Worm (Caenorhabditis elegans): ENCODE results near the gene R09D1.13.

DNA sequence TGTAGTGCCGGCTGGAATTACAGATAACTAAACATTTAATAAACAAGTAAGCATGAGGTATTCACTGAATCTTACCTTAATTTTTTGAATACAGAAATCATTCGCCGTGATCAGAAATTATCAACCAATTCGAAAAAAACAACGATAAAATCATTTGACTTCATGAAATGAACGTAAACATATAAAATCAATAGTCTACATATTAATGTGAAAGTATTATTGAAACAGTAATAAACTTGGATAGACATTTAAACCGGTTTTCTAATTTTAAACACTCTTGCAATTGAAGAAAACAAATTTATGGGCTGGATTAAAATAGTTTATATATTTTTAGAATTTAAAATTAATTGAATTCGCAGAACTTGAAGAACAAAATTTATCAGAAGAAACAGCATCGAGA is 3.4 kb downstream of the R09D1.13 start, which contains the start of gene chil-16:
- TF ChIP-seq flt-1 (GFP tag; IDR thresholded peaks at IDR 0.05) (no peak), aly-1 (tag; optimal IDR thresholded peaks at IDR 0.05) (no peak), hnd-1 (tag; optimal IDR thresholded peaks at IDR 0.05) (no peak), B0310.2 (tag; optimal IDR thresholded peaks at IDR 0.05) (no peak), hmbx-1 (tag; optimal IDR thresholded peaks at IDR 0.05) (no peak), pes-1 (GFP tag; IDR thresholded peaks at IDR 0.05) (no peak), ama-1 (optimal IDR thresholded peaks at IDR 0.05) (no peak), hmg-4 (GFP tag; optimal IDR thresholded peaks at IDR 0.05) (no peak), sea-1 (GFP tag; conservative IDR thresholded peaks at IDR 0.05) (no peak)
